Fruit fly (Drosophila melanogaster): Measurements from ENCODE around the gene Jig.

The Jig gene

dm6 chr3R:14569411-14570107 is 8.8 kb downstream of the Jig start, which contains the start of gene Cys (continued):
- TF ChIP-seq tap (tag; optimal IDR thresholded peaks at IDR 0.05): no peak
- TF ChIP-seq lola (GFP tag; optimal IDR thresholded peaks at IDR 0.05): peak in 1 of 3 experiments; percentile 11
- TF ChIP-seq vvl (GFP tag; IDR thresholded peaks at IDR 0.05): no peak
- TF ChIP-seq CG15696 (tag; optimal IDR thresholded peaks at IDR 0.05): no peak
- peak; percentile 87; the same call in 1 of the 2 replicates for TF ChIP-seq NFAT (GFP tag; IDR thresholded peaks at IDR 0.05)
- TF ChIP-seq fd64A (GFP tag; optimal IDR thresholded peaks at IDR 0.05): no peak
- no peak for TF ChIP-seq CG31441 (GFP tag; IDR thresholded peaks at IDR 0.05)
- TF ChIP-seq Hand (GFP tag; optimal IDR thresholded peaks at IDR 0.05): no peak
- TF ChIP-seq CG32772 (GFP tag; IDR thresholded peaks at IDR 0.05): no peak
- TF ChIP-seq CG12744 (GFP tag; optimal IDR thresholded peaks at IDR 0.05): no peak
- no peak for TF ChIP-seq CG15514 (GFP tag; optimal IDR thresholded peaks at IDR 0.05)
- no peak for TF ChIP-seq CG15011 (GFP tag; optimal IDR thresholded peaks at IDR 0.05)
- TF ChIP-seq CG14667 (GFP tag; IDR thresholded peaks at IDR 0.05): no peak
- TF ChIP-seq bbx (GFP tag; IDR thresholded peaks at IDR 0.05; ENCODE audit: partially characterized antibody): no peak
- TF ChIP-seq CG2712 (tag; optimal IDR thresholded peaks at IDR 0.05): no peak
- no peak for TF ChIP-seq CG10979 (tag; optimal IDR thresholded peaks at IDR 0.05)
- no peak for TF ChIP-seq CG12236 (GFP tag; optimal IDR thresholded peaks at IDR 0.05)
- TF ChIP-seq Awh (GFP tag; IDR thresholded peaks at IDR 0.05): no peak
- no peak for TF ChIP-seq CG4730 (GFP tag; IDR thresholded peaks at IDR 0.05)
- no peak for TF ChIP-seq CG3838 (GFP tag; optimal IDR thresholded peaks at IDR 0.05)
- no peak for TF ChIP-seq CG1233 (GFP tag; optimal IDR thresholded peaks at IDR 0.05)
- no peak for TF ChIP-seq jumu (GFP tag; optimal IDR thresholded peaks at IDR 0.05)
- no peak for TF ChIP-seq shn (GFP tag; optimal IDR thresholded peaks at IDR 0.05)
- peak; percentile 39; the same call in 1 of the 2 replicates for TF ChIP-seq Rfx (GFP tag; IDR thresholded peaks at IDR 0.05)
- TF ChIP-seq gfzf (GFP tag; optimal IDR thresholded peaks at IDR 0.05): no peak
- no peak for TF ChIP-seq cad (GFP tag; optimal IDR thresholded peaks at IDR 0.05)
- 0 out of 3 replicates have a peak, but pooled peaks have one; percentile 9 for TF ChIP-seq Opbp (GFP tag; IDR thresholded peaks at IDR 0.05; ENCODE audit: partially characterized antibody)
- TF ChIP-seq CG13894 (tag; optimal IDR thresholded peaks at IDR 0.05): peak; percentile 73
- no peak for TF ChIP-seq gsb (GFP tag; IDR thresholded peaks at IDR 0.05)
- no peak for TF ChIP-seq Hr3 (GFP tag; optimal IDR thresholded peaks at IDR 0.05)
- no peak for TF ChIP-seq vnd (GFP tag; IDR thresholded peaks at IDR 0.05; ENCODE audit: partially characterized antibody)
- peak in 1 of 2 experiments; percentile 15 for TF ChIP-seq Eip74EF (GFP tag; optimal IDR thresholded peaks at IDR 0.05)
- no peak for TF ChIP-seq Ssrp (tag; optimal IDR thresholded peaks at IDR 0.05)
- TF ChIP-seq Rx (GFP tag; IDR thresholded peaks at IDR 0.05): no peak
- TF ChIP-seq hbn (GFP tag; IDR thresholded peaks at IDR 0.05; ENCODE audit: partially characterized antibody): no peak
- TF ChIP-seq chif (GFP tag; optimal IDR thresholded peaks at IDR 0.05): no peak
- TF ChIP-seq lbe (GFP tag; optimal IDR thresholded peaks at IDR 0.05): no peak
- no peak for TF ChIP-seq E2f2 (GFP tag; IDR thresholded peaks at IDR 0.05)
- no peak for TF ChIP-seq h (optimal IDR thresholded peaks at IDR 0.05)
- TF ChIP-seq salm (tag; optimal IDR thresholded peaks at IDR 0.05): no peak
- TF ChIP-seq Myb (GFP tag; optimal IDR thresholded peaks at IDR 0.05): no peak
- TF ChIP-seq da (GFP tag; optimal IDR thresholded peaks at IDR 0.05): peak; percentile 42
- no peak for TF ChIP-seq CG11696 (GFP tag; IDR thresholded peaks at IDR 0.05)
- TF ChIP-seq Aef1 (GFP tag; IDR thresholded peaks at IDR 0.05): no peak
- TF ChIP-seq p53 (GFP tag; optimal IDR thresholded peaks at IDR 0.05): no peak
- no peak for TF ChIP-seq Meics (GFP tag; optimal IDR thresholded peaks at IDR 0.05)
- no peak for TF ChIP-seq cato (GFP tag; optimal IDR thresholded peaks at IDR 0.05; ENCODE audit: borderline replicate concordance)
- peak; percentile 1 for TF ChIP-seq Blimp-1 (GFP tag; optimal IDR thresholded peaks at IDR 0.05)
- TF ChIP-seq btn (GFP tag; optimal IDR thresholded peaks at IDR 0.05): no peak
- TF ChIP-seq Lpt (GFP tag; optimal IDR thresholded peaks at IDR 0.05): no peak
